Fruit fly (Drosophila melanogaster) Kc167 (cell line): ENCODE data around the gene Cpr97Eb.

ENCODE experiments used
- Myc ChIP-seq: fragments of >200 bp; optimal IDR thresholded peaks from 2 replicates; lab custom pipeline; 2017; ENCODE audit warnings: missing external identifiers
- Sin3A ChIP-seq: fragments of >200 bp; optimal IDR thresholded peaks from 2 replicates; lab custom pipeline; 2018; ENCODE audit warnings: missing external identifiers
- h ChIP-seq: fragments of >200 bp; optimal IDR thresholded peaks from 3 replicates; lab custom pipeline; 2018; ENCODE audit warnings: missing external identifiers
- insv ChIP-seq: fragments of >200 bp; optimal IDR thresholded peaks from 3 replicates; lab custom pipeline; 2018; ENCODE audit warnings: missing external identifiers
- psq ChIP-seq: fragments of >200 bp; optimal IDR thresholded peaks from 2 replicates; lab custom pipeline; 2017; ENCODE audit warnings: missing external identifiers
- ttk ChIP-seq: sonication (Bioruptor generic); optimal IDR thresholded peaks from 2 replicates; lab custom pipeline; 2017; ENCODE audit warnings: missing external identifiers

The Cpr97Eb gene

dm6 chr3R:27094233-27094632 lies 3.3 kb upstream of the Cpr97Eb start, which contains the start of gene CG14259:
CG14259 (plus strand) TSS chr3R:27094533.
- TF ChIP-seq ttk (no peak), psq (lab: Kevin White, UChicago) (no peak), Sin3A (lab: Kevin White, UChicago) (no peak), h (lab: Kevin White, UChicago) (no peak), insv (lab: Kevin White, UChicago) (no peak)

dm6 chr3R:27092843-27093242 lies 1.9 kb upstream of the Cpr97Eb start, which contains the start of gene CG14258:
CG14258 (plus strand) TSS chr3R:27093143.
- TF ChIP-seq psq (lab: Kevin White, UChicago) (no peak), h (lab: Kevin White, UChicago) (no peak), ttk (no peak), insv (lab: Kevin White, UChicago) (no peak), Myc (no peak), Sin3A (lab: Kevin White, UChicago) (no peak)

dm6 chr3R:27092263-27092662 lies 1.3 kb upstream of the Cpr97Eb start:
- TF ChIP-seq Sin3A (lab: Kevin White, UChicago) (no peak), psq (lab: Kevin White, UChicago) (no peak), insv (lab: Kevin White, UChicago) (no peak), Myc (no peak), ttk (no peak), h (lab: Kevin White, UChicago) (no peak)

dm6 chr3R:27087549-27087948 lies 3.4 kb downstream of the Cpr97Eb start, which contains the start of gene Cpr97Ea:
Cpr97Ea (minus strand) TSS chr3R:27087778.
- no peak for TF ChIP-seq Sin3A (lab: Kevin White, UChicago)
- TF ChIP-seq ttk = no peak
- no peak for TF ChIP-seq Myc
- no peak for TF ChIP-seq h (lab: Kevin White, UChicago)
- TF ChIP-seq insv (lab: Kevin White, UChicago) = no peak
- TF ChIP-seq psq (lab: Kevin White, UChicago) = no peak

- TF ChIP-seq h (lab: Kevin White, UChicago) (no peak), psq (lab: Kevin White, UChicago) (no peak), ttk (no peak), Myc (no peak), insv (lab: Kevin White, UChicago) (no peak)
Measured at dm6 chr3R:27084528-27085052, 6.3 kb downstream of the Cpr97Eb start.

dm6 chr3R:27082752-27083151 lies 8.2 kb downstream of the Cpr97Eb start:
- no peak for TF ChIP-seq ttk

dm6 chr3R:27076618-27077017 lies 14.3 kb downstream of the Cpr97Eb start:
- no peak for TF ChIP-seq Sin3A (lab: Kevin White, UChicago)
- TF ChIP-seq h (lab: Kevin White, UChicago) = no peak
- no peak for TF ChIP-seq Myc
- TF ChIP-seq insv (lab: Kevin White, UChicago) = no peak
- TF ChIP-seq ttk = no peak

- TF ChIP-seq h (lab: Kevin White, UChicago) = no peak
- TF ChIP-seq insv (lab: Kevin White, UChicago) = no peak
- TF ChIP-seq Sin3A (lab: Kevin White, UChicago) = no peak
- no peak for TF ChIP-seq psq (lab: Kevin White, UChicago)
- TF ChIP-seq ttk = no peak
- TF ChIP-seq Myc = no peak
Measured at dm6 chr3R:27075694-27076093, 15.2 kb downstream of the Cpr97Eb start, which contains the start of gene CG14257. CG14257 (plus strand) TSS chr3R:27075870.

dm6 chr3R:27070906-27071498 lies 19.9 kb downstream of the Cpr97Eb start:
- TF ChIP-seq ttk (no peak), Sin3A (lab: Kevin White, UChicago) (no peak), Myc (no peak), psq (lab: Kevin White, UChicago) (no peak), h (lab: Kevin White, UChicago) (no peak), insv (lab: Kevin White, UChicago) (no peak)

dm6 chr3R:27069810-27070625 lies 20.9 kb downstream of the Cpr97Eb start, which contains the start of gene spz:
spz (minus strand) TSS chr3R:27070070.
- TF ChIP-seq h (lab: Kevin White, UChicago) = no peak

- TF ChIP-seq Sin3A (lab: Kevin White, UChicago) (no peak), insv (lab: Kevin White, UChicago) (no peak), Myc (no peak), ttk (no peak), h (lab: Kevin White, UChicago) (no peak), psq (lab: Kevin White, UChicago) (no peak)
Measured at dm6 chr3R:27069201-27069600, 21.7 kb downstream of the Cpr97Eb start.

- TF ChIP-seq h (lab: Kevin White, UChicago) (no peak), ttk (no peak), psq (lab: Kevin White, UChicago) (no peak), insv (lab: Kevin White, UChicago) (no peak)
Measured at dm6 chr3R:27067362-27067761, 23.6 kb downstream of the Cpr97Eb start.
